Fruit fly (Drosophila melanogaster) S2 (cell line): ENCODE data around the gene JMJD6.

Experiments used
- CG8478 ChIP-seq: fragments of >200 bp; optimal IDR thresholded peaks from 2 replicates; lab custom pipeline; 2018
- CTCF ChIP-seq, 2 experiments: fragments of >200 bp; optimal IDR thresholded peaks; 2 replicates each; lab custom pipeline; 2018

DNA sequence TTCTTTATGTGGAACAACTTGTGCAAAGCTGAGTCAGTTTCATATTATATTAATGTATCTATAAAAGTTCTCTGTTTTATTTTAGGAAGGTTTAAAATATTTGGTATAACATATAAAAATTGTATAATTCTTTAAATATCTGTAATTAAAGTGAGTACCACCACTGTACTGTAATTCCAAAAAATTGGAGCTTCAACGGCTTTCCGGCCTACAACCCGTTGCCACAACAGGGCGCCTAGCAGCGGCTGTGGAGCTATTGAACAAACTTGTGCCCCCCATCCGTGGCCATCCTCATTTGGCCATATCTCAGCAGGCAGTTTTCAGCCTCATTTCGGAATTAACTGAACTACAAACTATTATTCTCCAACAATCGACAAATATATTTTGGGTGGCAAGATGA, 43.5 kb upstream of the JMJD6 start, which contains the start of gene CG13855:
- TF ChIP-seq CG8478 (lab: Kevin White, UChicago) (no peak), CTCF (optimal IDR thresholded peaks at IDR 0.05; lab: Kevin White, UChicago) (no peak)
